Fruit fly (Drosophila melanogaster) whole organism, pupa: ENCODE measurements around the gene Arf4.

Experiments
- CG10348 ChIP-seq: fragments of 200-800 bp; sonication (Bioruptor generic); IDR thresholded peaks from 2 replicates; pipeline ENCODE4 v1.3.6; 2022; ENCODE audit warnings: missing biosample characterization, missing genetic modification characterization
- CG14655 ChIP-seq: fragments of 200-800 bp; sonication (Bioruptor generic); optimal IDR thresholded peaks from 3 replicates; lab custom pipeline; 2017; ENCODE audit warnings: mild to moderate bottlenecking, missing biosample characterization, missing genetic modification reagents, missing genetic modification characterization
- CG17806 ChIP-seq: fragments of 200-800 bp; sonication (Bioruptor generic); optimal IDR thresholded peaks from 2 replicates; lab custom pipeline; 2018; ENCODE audit warnings: missing biosample characterization, mild to moderate bottlenecking, missing genetic modification characterization, moderate library complexity
- CG34367 ChIP-seq: fragments of 200-800 bp; sonication (Bioruptor generic); optimal IDR thresholded peaks from 2 replicates; lab custom pipeline; 2018; ENCODE audit warnings: missing biosample characterization, mild to moderate bottlenecking, missing genetic modification characterization
- CG4496 ChIP-seq: fragments of 200-800 bp; sonication (Bioruptor generic); IDR thresholded peaks from 3 replicates; pipeline ENCODE4 v1.3.6; 2022; ENCODE audit warnings: missing biosample characterization, missing genetic modification characterization
- CG8301 ChIP-seq: fragments of 200-800 bp; sonication (Bioruptor generic); optimal IDR thresholded peaks from 2 replicates; lab custom pipeline; 2018; ENCODE audit warnings: missing biosample characterization, mild to moderate bottlenecking, missing genetic modification characterization
- CG9948 ChIP-seq: fragments of 200-800 bp; sonication (Bioruptor generic); optimal IDR thresholded peaks from 2 replicates; lab custom pipeline; 2018; ENCODE audit warnings: missing biosample characterization, mild to moderate bottlenecking, missing genetic modification characterization, moderate library complexity
- D1 ChIP-seq: fragments of 200-800 bp; sonication (Bioruptor generic); optimal IDR thresholded peaks from 2 replicates; lab custom pipeline; 2018; ENCODE audit warnings: missing biosample characterization, mild to moderate bottlenecking, missing genetic modification characterization, moderate library complexity
- EcR ChIP-seq: fragments of 200-800 bp; sonication (Bioruptor generic); optimal IDR thresholded peaks from 3 replicates; lab custom pipeline; 2019; ENCODE audit warnings: missing biosample characterization, missing genetic modification characterization, mild to moderate bottlenecking, moderate library complexity, missing genetic modification reagents
- Pif1A ChIP-seq: fragments of 200-800 bp; sonication (Bioruptor generic); optimal IDR thresholded peaks from 3 replicates; lab custom pipeline; 2016; ENCODE audit warnings: missing biosample characterization, missing genetic modification characterization
- Pif1B ChIP-seq: fragments of 200-800 bp; sonication (Bioruptor generic); optimal IDR thresholded peaks from 3 replicates; lab custom pipeline; 2016; ENCODE audit warnings: missing biosample characterization, missing genetic modification characterization
- Snoo ChIP-seq: fragments of 200-800 bp; sonication (Bioruptor generic); optimal IDR thresholded peaks from 3 replicates; lab custom pipeline; 2017; ENCODE audit warnings: missing biosample characterization, mild to moderate bottlenecking, missing genetic modification characterization, inconsistent platforms
- gl ChIP-seq: fragments of 200-800 bp; sonication (Bioruptor generic); optimal IDR thresholded peaks from 2 replicates; lab custom pipeline; 2018; ENCODE audit warnings: missing biosample characterization, mild to moderate bottlenecking, missing genetic modification characterization
- rn ChIP-seq: fragments of 200-800 bp; sonication (Bioruptor generic); IDR thresholded peaks from 2 replicates; pipeline ENCODE4 v1.3.6; 2022; ENCODE audit warnings: missing biosample characterization, missing genetic modification characterization

dm6 chr4:1093446-1093845 is 30.5 kb upstream of the Arf4 start:
- TF ChIP-seq D1 (tag; lab: Kevin White, UChicago) (no peak), CG4496 (GFP tag; lab: Robert Waterston, UW) (no peak), rn (GFP tag; lab: Robert Waterston, UW) (no peak), gl (no peak), Pif1A (GFP tag; lab: Kevin White, UChicago) (no peak), EcR (GFP tag; lab: Kevin White, UChicago) (no peak), CG9948 (no peak), CG34367 (tag; lab: Kevin White, UChicago) (no peak), CG14655 (GFP tag; lab: Kevin White, UChicago) (no peak), CG17806 (tag; lab: Kevin White, UChicago) (no peak), CG8301 (tag; lab: Kevin White, UChicago) (no peak), Pif1B (no peak), CG10348 (GFP tag; lab: Robert Waterston, UW) (no peak), Snoo (tag; lab: Kevin White, UChicago) (no peak)
